Fruit fly (Drosophila melanogaster) whole organism, pupa: ENCODE results near the gene Trmt112.

ENCODE experiments used
- CG12605 ChIP-seq: fragments of 200-800 bp; sonication (Bioruptor generic); IDR thresholded peaks from 2 replicates; pipeline ENCODE4 v1.3.6; 2022; ENCODE audit warnings: missing biosample characterization, missing genetic modification characterization
- CG14655 ChIP-seq: fragments of 200-800 bp; sonication (Bioruptor generic); optimal IDR thresholded peaks from 3 replicates; lab custom pipeline; 2017; ENCODE audit warnings: mild to moderate bottlenecking, missing biosample characterization, missing genetic modification reagents, missing genetic modification characterization
- CG32121 ChIP-seq: fragments of 200-800 bp; sonication (Bioruptor generic); IDR thresholded peaks from 2 replicates; pipeline ENCODE4 v1.3.6; 2022; ENCODE audit warnings: missing biosample characterization, missing genetic modification characterization
- EcR ChIP-seq: fragments of 200-800 bp; sonication (Bioruptor generic); optimal IDR thresholded peaks from 3 replicates; lab custom pipeline; 2019; ENCODE audit warnings: missing biosample characterization, missing genetic modification characterization, mild to moderate bottlenecking, moderate library complexity, missing genetic modification reagents
- Ets98B ChIP-seq: fragments of 200-800 bp; sonication (Bioruptor generic); IDR thresholded peaks from 2 replicates; pipeline ENCODE4 v1.3.6; 2022; ENCODE audit warnings: missing biosample characterization, missing genetic modification characterization

DNA sequence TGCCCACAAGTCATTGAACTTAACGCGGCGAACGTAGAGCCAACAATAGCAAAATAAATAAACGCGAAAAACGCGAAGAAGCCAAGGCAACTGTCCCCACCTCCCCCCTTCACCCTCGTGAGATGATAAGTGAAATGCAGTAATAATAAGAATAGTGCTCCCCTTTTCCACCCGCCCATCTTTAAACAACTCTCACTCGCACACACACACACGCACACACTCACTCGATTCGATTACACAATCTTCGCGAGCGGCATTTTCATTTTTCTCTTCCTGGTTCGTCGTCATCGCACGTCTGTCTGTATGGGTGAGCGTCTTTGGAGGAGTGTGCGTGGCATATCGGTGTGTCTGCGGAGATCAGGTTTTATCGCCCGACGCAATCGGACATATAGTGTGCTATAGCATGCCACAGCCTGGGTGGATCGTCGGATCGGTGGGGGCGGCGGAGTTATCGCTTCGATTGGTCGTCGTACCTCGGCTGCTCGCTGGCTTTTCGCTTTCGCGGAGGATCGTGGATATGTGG lies 8.1 kb upstream of the Trmt112 start:
- TF ChIP-seq EcR (GFP tag; lab: Kevin White, UChicago) (peak; percentile 97), CG14655 (GFP tag; lab: Kevin White, UChicago) (no peak), CG32121 (GFP tag; lab: Robert Waterston, UW) (peak; percentile 40), Ets98B (GFP tag; lab: Robert Waterston, UW) (peak; percentile 56; the same call in 1 of the 2 replicates), CG12605 (GFP tag; lab: Robert Waterston, UW) (peak; percentile 6)
